Worm (Caenorhabditis elegans) whole organism, midembryonic: Measurements from ENCODE around the gene lir-1.

Experiments
- T22C8.4 ChIP-seq: fragments of 200-800 bp; sonication (Bioruptor generic); IDR thresholded peaks from 2 replicates; pipeline ENCODE4 v1.3.6; 2022; ENCODE audit warnings: missing genetic modification characterization, missing compliant biosample characterization
- cog-1 ChIP-seq: sonication (generic microtip); optimal IDR thresholded peaks from 2 replicates; lab custom pipeline; 2016; ENCODE audit warnings: missing genetic modification characterization, missing compliant biosample characterization
- flt-1 ChIP-seq: fragments of 200-800 bp; sonication (Bioruptor generic); IDR thresholded peaks from 2 replicates; pipeline ENCODE4 v1.3.6; 2022; ENCODE audit warnings: missing genetic modification characterization, missing compliant biosample characterization
- klf-2 ChIP-seq: fragments of 200-800 bp; sonication (Bioruptor generic); conservative IDR thresholded peaks from 2 replicates; pipeline ENCODE4 v1.3.6; 2022; ENCODE audit warnings: missing genetic modification reagents, missing genetic modification characterization, missing compliant biosample characterization
- med-1 ChIP-seq: sonication (generic microtip); optimal IDR thresholded peaks from 2 replicates; lab custom pipeline; 2017; ENCODE audit warnings: missing genetic modification characterization, mild to moderate bottlenecking, missing compliant biosample characterization, antibody characterized with exemption, missing genetic modification reagents; ENCODE audit not compliant: insufficient read depth
- ref-1 ChIP-seq: fragments of 200-800 bp; sonication (Bioruptor generic); conservative IDR thresholded peaks from 2 replicates; pipeline ENCODE4 v1.3.6; 2022; ENCODE audit warnings: missing genetic modification reagents, missing genetic modification characterization, missing compliant biosample characterization
- tab-1 ChIP-seq: fragments of 200-800 bp; sonication (Bioruptor generic); IDR thresholded peaks from 2 replicates; pipeline ENCODE4 v1.3.6; 2022; ENCODE audit warnings: missing genetic modification characterization, missing compliant biosample characterization
- ztf-23 ChIP-seq: fragments of 200-800 bp; sonication (Bioruptor generic); IDR thresholded peaks from 2 replicates; pipeline ENCODE4 v1.3.6; 2022; ENCODE audit warnings: missing genetic modification reagents, missing genetic modification characterization, missing compliant biosample characterization

ce11 chrII:7663704-7664660, 7.8 kb upstream of the lir-1 start, which contains the start of the genes F18A1.7 and rpa-1:
- no peak for TF ChIP-seq T22C8.4 (GFP tag; lab: Robert Waterston, UW)
- TF ChIP-seq klf-2: no peak
- no peak for TF ChIP-seq med-1 (GFP tag; lab: Kevin White, UChicago)
- TF ChIP-seq flt-1: no peak
- TF ChIP-seq ref-1: no peak
- 0 out of 2 replicates have a peak, but pooled peaks have one; percentile 9 for TF ChIP-seq ztf-23 (GFP tag; lab: Robert Waterston, UW)
- TF ChIP-seq cog-1 (tag; lab: Kevin White, UChicago): no peak
- no peak for TF ChIP-seq tab-1 (GFP tag; lab: Robert Waterston, UW)
